Fruit fly (Drosophila melanogaster) whole organism, embryonic: ENCODE measurements around the gene Mlp84B.

Source experiments
- BtbVII ChIP-seq: fragments of 200-800 bp; sonication (Bioruptor generic); optimal IDR thresholded peaks from 3 replicates; lab custom pipeline; 2017; ENCODE audit warnings: missing biosample characterization, mild to moderate bottlenecking, missing genetic modification characterization
- CG12659 ChIP-seq: fragments of 200-800 bp; sonication (Bioruptor generic); optimal IDR thresholded peaks from 3 replicates; lab custom pipeline; 2017; ENCODE audit warnings: mild to moderate bottlenecking, missing biosample characterization, missing genetic modification reagents, missing genetic modification characterization
- CG13287 ChIP-seq: fragments of 200-800 bp; sonication (Bioruptor generic); IDR thresholded peaks from 2 replicates; pipeline ENCODE4 v1.3.6; 2022; ENCODE audit warnings: missing biosample characterization, missing genetic modification characterization; ENCODE audit not compliant: partially characterized antibody
- CG13894 ChIP-seq: fragments of 200-800 bp; sonication (Bioruptor generic); optimal IDR thresholded peaks from 3 replicates; lab custom pipeline; 2018; ENCODE audit warnings: missing biosample characterization, mild to moderate bottlenecking, missing genetic modification characterization, moderate library complexity
- CG15696 ChIP-seq: fragments of 200-800 bp; sonication (Bioruptor generic); optimal IDR thresholded peaks from 2 replicates; lab custom pipeline; 2019; ENCODE audit warnings: missing biosample characterization, mild to moderate bottlenecking, missing genetic modification characterization, moderate library complexity
- CG16779 ChIP-seq: fragments of 200-800 bp; sonication (Bioruptor generic); IDR thresholded peaks from 2 replicates; pipeline ENCODE4 v1.3.6; 2022; ENCODE audit warnings: missing biosample characterization, missing genetic modification characterization
- CG16813 ChIP-seq: fragments of 200-800 bp; sonication (Bioruptor generic); IDR thresholded peaks from 3 replicates; pipeline ENCODE4 v1.3.6; 2022; ENCODE audit warnings: missing biosample characterization, missing genetic modification characterization; ENCODE audit not compliant: partially characterized antibody
- CG17361 ChIP-seq: fragments of 200-800 bp; sonication (Bioruptor generic); IDR thresholded peaks from 3 replicates; pipeline ENCODE4 v1.3.6; 2022; ENCODE audit warnings: missing biosample characterization, missing genetic modification characterization
- CG17802 ChIP-seq: fragments of 200-800 bp; sonication (Bioruptor generic); optimal IDR thresholded peaks from 2 replicates; lab custom pipeline; 2018; ENCODE audit warnings: missing biosample characterization, mild to moderate bottlenecking, missing genetic modification characterization, moderate library complexity
- CG3281 ChIP-seq: fragments of 200-800 bp; sonication (Bioruptor generic); optimal IDR thresholded peaks from 3 replicates; lab custom pipeline; 2017; ENCODE audit warnings: missing biosample characterization, mild to moderate bottlenecking, missing genetic modification characterization
- CG34224 ChIP-seq: fragments of 200-800 bp; sonication (Bioruptor generic); IDR thresholded peaks from 3 replicates; pipeline ENCODE4 v1.3.6; 2022; ENCODE audit warnings: missing biosample characterization, missing genetic modification characterization; ENCODE audit not compliant: partially characterized antibody
- CG34376 ChIP-seq: fragments of 200-800 bp; sonication (Bioruptor generic); optimal IDR thresholded peaks from 2 replicates; lab custom pipeline; 2018; ENCODE audit warnings: missing biosample characterization, mild to moderate bottlenecking, missing genetic modification characterization
- CG7963 ChIP-seq: fragments of 200-800 bp; sonication (Bioruptor generic); IDR thresholded peaks from 3 replicates; pipeline ENCODE4 v1.3.6; 2022; ENCODE audit warnings: missing biosample characterization, missing genetic modification characterization; ENCODE audit not compliant: partially characterized antibody
- CTCF ChIP-seq: fragments of 200-800 bp; sonication (Bioruptor generic); optimal IDR thresholded peaks from 2 replicates; lab custom pipeline; 2017; ENCODE audit warnings: missing biosample characterization, mild to moderate bottlenecking, missing genetic modification characterization, moderate library complexity
- E2f2 ChIP-seq: fragments of 200-800 bp; sonication (Bioruptor generic); IDR thresholded peaks from 2 replicates; pipeline ENCODE4 v1.3.6; 2022; ENCODE audit warnings: missing biosample characterization, missing genetic modification characterization
- Eip74EF ChIP-seq, 2 experiments: fragments of 200-800 bp in 1 of 2; fragments of >200 bp in 1 of 2; sonication (Bioruptor generic) in 1 of 2; optimal IDR thresholded peaks; 2 replicates each; lab custom pipeline; 2017 to 2019; ENCODE audit warnings: missing biosample characterization in 2 of 2, missing genetic modification characterization in 2 of 2, mild to moderate bottlenecking in 1 of 2, moderate library complexity in 1 of 2
- Fer1 ChIP-seq: fragments of 200-800 bp; sonication (Bioruptor generic); optimal IDR thresholded peaks from 2 replicates; lab custom pipeline; 2017; ENCODE audit warnings: missing biosample characterization, mild to moderate bottlenecking, missing genetic modification characterization
- GATAe ChIP-seq: fragments of 200-800 bp; sonication (Bioruptor generic); conservative IDR thresholded peaks from 2 replicates; pipeline ENCODE4 v1.3.6; 2022; ENCODE audit warnings: missing biosample characterization, missing genetic modification characterization
- HLH4C ChIP-seq: fragments of 200-800 bp; sonication (Bioruptor generic); IDR thresholded peaks from 3 replicates; pipeline ENCODE4 v1.3.6; 2022; ENCODE audit warnings: missing biosample characterization, missing genetic modification characterization; ENCODE audit not compliant: partially characterized antibody
- MBD-R2 ChIP-seq: fragments of 200-800 bp; sonication (Bioruptor generic); IDR thresholded peaks from 2 replicates; pipeline ENCODE4 v1.3.6; 2022; ENCODE audit warnings: missing biosample characterization, missing genetic modification characterization
- Med ChIP-seq: fragments of 200-800 bp; sonication (Bioruptor generic); peaks from one replicate; lab custom pipeline; 2016; ENCODE audit warnings: missing biosample characterization, missing genetic modification characterization, mild to moderate bottlenecking, inconsistent platforms, moderate library complexity
- Opbp ChIP-seq: fragments of 200-800 bp; sonication (Bioruptor generic); IDR thresholded peaks from 3 replicates; pipeline ENCODE4 v1.3.6; 2022; ENCODE audit warnings: missing biosample characterization, missing genetic modification characterization; ENCODE audit not compliant: partially characterized antibody
- Scr ChIP-seq: fragments of 200-800 bp; sonication (Bioruptor generic); IDR thresholded peaks from 2 replicates; pipeline ENCODE4 v1.3.6; 2022; ENCODE audit warnings: missing biosample characterization, missing genetic modification characterization; ENCODE audit not compliant: partially characterized antibody
- Taf1 ChIP-seq: fragments of 200-800 bp; sonication (Bioruptor generic); IDR thresholded peaks from 2 replicates; pipeline ENCODE4 v1.3.6; 2022; ENCODE audit warnings: missing biosample characterization, missing genetic modification characterization
- Xbp1 ChIP-seq: fragments of 200-800 bp; sonication (Bioruptor generic); optimal IDR thresholded peaks from 3 replicates; lab custom pipeline; 2016; ENCODE audit warnings: missing biosample characterization, mild to moderate bottlenecking, missing genetic modification characterization
- ase ChIP-seq: fragments of 200-800 bp; sonication (Bioruptor generic); IDR thresholded peaks from 3 replicates; pipeline ENCODE4 v1.3.6; 2022; ENCODE audit warnings: missing biosample characterization, missing genetic modification characterization
- bbx ChIP-seq: fragments of 200-800 bp; sonication (Bioruptor generic); IDR thresholded peaks from 2 replicates; pipeline ENCODE4 v1.3.6; 2022; ENCODE audit warnings: missing biosample characterization, missing genetic modification characterization; ENCODE audit not compliant: partially characterized antibody
- cato ChIP-seq: fragments of 200-800 bp; sonication (Bioruptor generic); optimal IDR thresholded peaks from 2 replicates; lab custom pipeline; 2016; ENCODE audit warnings: missing biosample characterization, missing genetic modification characterization, borderline replicate concordance
- chinmo ChIP-seq: fragments of 200-800 bp; sonication (Bioruptor generic); IDR thresholded peaks from 4 replicates; pipeline ENCODE4 v1.3.6; 2022; ENCODE audit warnings: missing biosample characterization, missing genetic modification characterization; ENCODE audit not compliant: partially characterized antibody
- emc ChIP-seq: fragments of 200-800 bp; sonication (Bioruptor generic); optimal IDR thresholded peaks from 2 replicates; lab custom pipeline; 2016; ENCODE audit warnings: missing biosample characterization, missing genetic modification characterization
- exex ChIP-seq: fragments of 200-800 bp; sonication (Bioruptor generic); optimal IDR thresholded peaks from 4 replicates; lab custom pipeline; 2018; ENCODE audit warnings: missing biosample characterization, mild to moderate bottlenecking, missing genetic modification characterization, moderate library complexity
- gcm ChIP-seq: fragments of 200-800 bp; sonication (Bioruptor generic); optimal IDR thresholded peaks from 2 replicates; lab custom pipeline; 2019; ENCODE audit warnings: missing biosample characterization, mild to moderate bottlenecking, missing genetic modification characterization, moderate library complexity
- gro ChIP-seq: fragments of 200-800 bp; sonication (Bioruptor generic); optimal IDR thresholded peaks from 2 replicates; lab custom pipeline; 2016; ENCODE audit warnings: missing biosample characterization, missing genetic modification characterization
- hbn ChIP-seq: fragments of 200-800 bp; sonication (Bioruptor generic); IDR thresholded peaks from 2 replicates; pipeline ENCODE4 v1.3.6; 2022; ENCODE audit warnings: missing biosample characterization, missing genetic modification characterization; ENCODE audit not compliant: partially characterized antibody
- hth ChIP-seq: fragments of >200 bp; optimal IDR thresholded peaks from 2 replicates; lab custom pipeline; 2017; ENCODE audit warnings: inconsistent platforms
- kni ChIP-seq: fragments of 200-800 bp; sonication (Bioruptor generic); optimal IDR thresholded peaks from 3 replicates; lab custom pipeline; 2017; ENCODE audit warnings: mild to moderate bottlenecking, missing biosample characterization, missing genetic modification reagents, missing genetic modification characterization
- knrl ChIP-seq: fragments of 200-800 bp; sonication (Bioruptor generic); IDR thresholded peaks from 3 replicates; pipeline ENCODE4 v1.3.6; 2022; ENCODE audit warnings: missing biosample characterization, missing genetic modification characterization; ENCODE audit not compliant: partially characterized antibody
- lab ChIP-seq: fragments of 200-800 bp; sonication (Bioruptor generic); optimal IDR thresholded peaks from 3 replicates; lab custom pipeline; 2017; ENCODE audit warnings: missing biosample characterization, missing genetic modification characterization, mild to moderate bottlenecking, moderate library complexity, missing genetic modification reagents
- mld ChIP-seq: fragments of 200-800 bp; sonication (Bioruptor generic); IDR thresholded peaks from 3 replicates; pipeline ENCODE4 v1.3.6; 2022; ENCODE audit warnings: missing biosample characterization, missing genetic modification characterization; ENCODE audit not compliant: partially characterized antibody
- nerfin-2 ChIP-seq: fragments of 200-800 bp; sonication (Bioruptor generic); IDR thresholded peaks from 2 replicates; pipeline ENCODE4 v1.3.6; 2022; ENCODE audit warnings: missing biosample characterization, missing genetic modification characterization; ENCODE audit not compliant: partially characterized antibody
- sd ChIP-seq: fragments of 200-800 bp; sonication (Bioruptor generic); optimal IDR thresholded peaks from 3 replicates; lab custom pipeline; 2018; ENCODE audit warnings: missing biosample characterization, mild to moderate bottlenecking, missing genetic modification characterization, moderate library complexity
- sqz ChIP-seq: fragments of 200-800 bp; sonication (Bioruptor generic); optimal IDR thresholded peaks from 3 replicates; lab custom pipeline; 2018; ENCODE audit warnings: missing biosample characterization, mild to moderate bottlenecking, missing genetic modification characterization
- sug ChIP-seq: fragments of 200-800 bp; optimal IDR thresholded peaks from 2 replicates; lab custom pipeline; 2019; ENCODE audit warnings: missing biosample characterization, mild to moderate bottlenecking, missing genetic modification characterization, moderate library complexity
- unc-4 ChIP-seq: fragments of 200-800 bp; sonication (Bioruptor generic); IDR thresholded peaks from 2 replicates; pipeline ENCODE4 v1.3.6; 2022; ENCODE audit warnings: missing biosample characterization, missing genetic modification characterization; ENCODE audit not compliant: partially characterized antibody
- usp ChIP-seq: fragments of >200 bp; optimal IDR thresholded peaks from 2 replicates; lab custom pipeline; 2017; ENCODE audit warnings: missing biosample characterization, missing genetic modification characterization
- vnd ChIP-seq: fragments of 200-800 bp; sonication (Bioruptor generic); IDR thresholded peaks from 3 replicates; pipeline ENCODE4 v1.3.6; 2022; ENCODE audit warnings: missing biosample characterization, missing genetic modification characterization; ENCODE audit not compliant: partially characterized antibody

Mlp84B gene

dm6 chr3R:7129280-7130069 lies 11.9 kb upstream of the Mlp84B start, which contains the start of gene CG31248 (continued):
- peak; percentile 88 for TF ChIP-seq Med (GFP tag; lab: Kevin White, UChicago)
- peak; percentile 84 for TF ChIP-seq CG16813 (GFP tag; lab: Robert Waterston, UW)
- peak; percentile 17 for TF ChIP-seq CG12659 (GFP tag; lab: Kevin White, UChicago)
- TF ChIP-seq usp (GFP tag; lab: Kevin White, UChicago) = no peak
- peak; percentile 39 for TF ChIP-seq CG13894 (tag; lab: Kevin White, UChicago)
- no peak for TF ChIP-seq cato (GFP tag; lab: Kevin White, UChicago)
- TF ChIP-seq sug (tag; lab: Kevin White, UChicago) = peak; percentile 72
- TF ChIP-seq unc-4 (GFP tag; lab: Robert Waterston, UW) = 0 out of 2 replicates have a peak, but pooled peaks have one; percentile 45
- TF ChIP-seq CG16779 (GFP tag; lab: Robert Waterston, UW) = no peak
- no peak for TF ChIP-seq CG15696
- TF ChIP-seq sqz (GFP tag; lab: Kevin White, UChicago) = no peak
- TF ChIP-seq Taf1 = no peak
- peak; percentile 30; the same call in 1 of the 2 replicates for TF ChIP-seq hbn
- peak; percentile 82 for TF ChIP-seq exex (tag; lab: Kevin White, UChicago)
- no peak for TF ChIP-seq gcm
- TF ChIP-seq Eip74EF (GFP tag; optimal IDR thresholded peaks at IDR 0.05; lab: Kevin White, UChicago) = peak in 1 of 2 experiments; percentile 53
- peak; percentile 89 for TF ChIP-seq CG34376 (GFP tag; lab: Kevin White, UChicago)
- TF ChIP-seq E2f2 (GFP tag; lab: Robert Waterston, UW) = 0 out of 2 replicates have a peak, but pooled peaks have one; percentile 18
- peak; percentile 77 for TF ChIP-seq nerfin-2
- TF ChIP-seq CTCF (GFP tag; lab: Kevin White, UChicago) = peak; percentile 74
- 0 out of 3 replicates have a peak, but pooled peaks have one; percentile 9 for TF ChIP-seq CG17361 (GFP tag; lab: Robert Waterston, UW)
- TF ChIP-seq BtbVII (GFP tag; lab: Kevin White, UChicago) = peak; percentile 63
- TF ChIP-seq hth (lab: Kevin White, UChicago) = no peak
- peak; percentile 83 for TF ChIP-seq Opbp (GFP tag; lab: Robert Waterston, UW)
- TF ChIP-seq emc (GFP tag; lab: Kevin White, UChicago) = no peak
- TF ChIP-seq lab (GFP tag; lab: Kevin White, UChicago) = peak; percentile 26
- TF ChIP-seq CG13287 (GFP tag; lab: Robert Waterston, UW) = peak; percentile 40; the same call in 1 of the 2 replicates
- TF ChIP-seq gro (GFP tag; lab: Kevin White, UChicago) = peak; percentile 42
- no peak for TF ChIP-seq Xbp1 (GFP tag; lab: Kevin White, UChicago)
- TF ChIP-seq mld (GFP tag; lab: Robert Waterston, UW) = peak; percentile 69; the same call in 2 of the 3 replicates
- TF ChIP-seq sd = peak; percentile 69
- TF ChIP-seq bbx (GFP tag; lab: Robert Waterston, UW) = peak; percentile 86
- peak; percentile 59; the same call in 1 of the 3 replicates for TF ChIP-seq vnd (GFP tag; lab: Robert Waterston, UW)
- peak; percentile 13; the same call in 1 of the 2 replicates for TF ChIP-seq MBD-R2 (GFP tag; lab: Robert Waterston, UW)
- TF ChIP-seq CG3281 = peak; percentile 21
- peak; percentile 77 for TF ChIP-seq GATAe
- peak; percentile 63; the same call in 2 of the 3 replicates for TF ChIP-seq CG7963 (GFP tag; lab: Robert Waterston, UW)
- TF ChIP-seq Scr (GFP tag; lab: Robert Waterston, UW) = peak; percentile 69
- TF ChIP-seq CG17802 = no peak
- TF ChIP-seq ase = no peak
- peak; percentile 68 for TF ChIP-seq Fer1 (GFP tag; lab: Kevin White, UChicago)
- peak; percentile 58 for TF ChIP-seq knrl (GFP tag; lab: Robert Waterston, UW)
- TF ChIP-seq CG34224 = peak; percentile 63; the same call in 1 of the 3 replicates
- peak; percentile 63 for TF ChIP-seq HLH4C
- TF ChIP-seq kni (GFP tag; lab: Kevin White, UChicago) = peak; percentile 12
- peak; percentile 52; the same call in 1 of the 4 replicates for TF ChIP-seq chinmo (GFP tag; lab: Robert Waterston, UW)
